Worm (Caenorhabditis elegans): ENCODE measurements around the gene ZC455.1.

DNA sequence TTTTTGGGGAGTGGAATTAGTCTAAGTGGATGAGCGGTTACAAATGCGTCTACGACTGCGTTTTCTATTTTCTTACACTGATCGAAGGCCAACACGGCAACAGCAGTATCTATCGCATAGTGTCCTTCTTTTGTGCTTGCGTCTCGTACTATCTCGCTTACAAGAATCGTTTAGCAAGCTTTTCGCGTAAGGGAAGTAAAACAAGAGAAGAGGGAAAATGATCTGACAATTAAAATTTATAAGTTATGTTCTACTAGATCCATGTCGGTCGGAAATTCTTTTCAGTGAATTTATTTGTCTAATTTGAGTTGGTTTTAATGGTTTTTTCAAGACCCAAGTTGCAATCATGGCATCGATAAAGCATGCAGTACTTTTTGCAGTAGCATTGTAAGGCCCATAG is 13.7 kb downstream of the ZC455.1 start, which contains the start of gene fkb-4:
- TF ChIP-seq mes-4 (tag; optimal IDR thresholded peaks at IDR 0.05) = no peak
- no peak for TF ChIP-seq nhr-120 (GFP tag; IDR thresholded peaks at IDR 0.05)
- no peak for TF ChIP-seq cebp-1 (GFP tag; IDR thresholded peaks at IDR 0.05)
- no peak for TF ChIP-seq cebp-1 (tag; optimal IDR thresholded peaks at IDR 0.05)
- TF ChIP-seq ccch-3 (GFP tag; optimal IDR thresholded peaks at IDR 0.05) = no peak
- TF ChIP-seq hrde-1 (tag; optimal IDR thresholded peaks at IDR 0.05; ENCODE audit: borderline replicate concordance) = no peak
- TF ChIP-seq ztf-3 (GFP tag; optimal IDR thresholded peaks at IDR 0.05) = no peak
- TF ChIP-seq ama-1 (optimal IDR thresholded peaks at IDR 0.05) = no peak
- TF ChIP-seq ama-1 (GFP tag; optimal IDR thresholded peaks at IDR 0.05) = no peak
- TF ChIP-seq lsl-1 (GFP tag; optimal IDR thresholded peaks at IDR 0.05) = no peak
- TF ChIP-seq rpc-1 (optimal IDR thresholded peaks at IDR 0.05) = no peak
- TF ChIP-seq rpc-1 (tag; optimal IDR thresholded peaks at IDR 0.05) = no peak

Measured in whole organism, young adult.